Fruit fly (Drosophila melanogaster) S2 (cell line): ENCODE measurements around the gene AIF.

Experiments used
- CG8478 ChIP-seq: fragments of >200 bp; optimal IDR thresholded peaks from 2 replicates; lab custom pipeline; 2018
- CTCF ChIP-seq, 2 experiments: fragments of >200 bp; optimal IDR thresholded peaks; 2 replicates each; lab custom pipeline; 2018

DNA sequence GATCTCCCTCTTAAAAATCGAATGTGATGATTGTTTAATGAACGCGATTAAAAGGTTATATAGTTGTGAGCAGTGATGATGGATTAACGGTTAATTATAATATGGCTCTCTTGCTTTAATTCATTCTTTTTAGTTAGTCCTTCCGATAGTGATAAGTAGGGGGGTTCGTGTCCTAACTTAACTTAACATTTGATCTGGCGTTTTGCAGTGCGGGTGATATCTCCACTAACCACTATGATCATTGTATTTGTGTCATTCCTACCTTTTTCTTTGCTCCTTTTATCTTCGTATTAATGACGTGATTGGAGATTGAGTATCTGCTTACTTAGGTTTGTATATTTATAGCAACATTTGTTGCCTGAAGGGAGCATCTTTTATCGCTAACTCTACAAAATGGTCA is 43.8 kb downstream of the AIF start:
- TF ChIP-seq CG8478 (lab: Kevin White, UChicago) (no peak), CTCF (optimal IDR thresholded peaks at IDR 0.05; lab: Kevin White, UChicago) (peak; percentile 51 to 54)
